Fruit fly (Drosophila melanogaster) whole organism, embryonic: ENCODE measurements around the gene Ir87a.

Experiments
- Bgb ChIP-seq: fragments of 200-800 bp; sonication (Bioruptor generic); IDR thresholded peaks from 2 replicates; pipeline ENCODE4 v1.3.6; 2022; ENCODE audit warnings: missing biosample characterization, missing genetic modification characterization; ENCODE audit not compliant: partially characterized antibody
- CG10462 ChIP-seq: fragments of 200-800 bp; sonication (Bioruptor generic); optimal IDR thresholded peaks from 2 replicates; lab custom pipeline; 2016; ENCODE audit warnings: missing biosample characterization, missing genetic modification characterization
- CG10565 ChIP-seq: fragments of 200-800 bp; sonication (Bioruptor generic); optimal IDR thresholded peaks from 3 replicates; lab custom pipeline; 2016; ENCODE audit warnings: missing biosample characterization, mild to moderate bottlenecking, missing genetic modification characterization
- CG12155 ChIP-seq: fragments of 200-800 bp; sonication (Bioruptor generic); optimal IDR thresholded peaks from 3 replicates; lab custom pipeline; 2016; ENCODE audit warnings: missing biosample characterization, missing genetic modification characterization
- CG12942 ChIP-seq: fragments of 200-800 bp; sonication (Bioruptor generic); optimal IDR thresholded peaks from 3 replicates; lab custom pipeline; 2016; ENCODE audit warnings: missing biosample characterization, missing genetic modification characterization
- CG14441 ChIP-seq: fragments of 200-800 bp; sonication (Bioruptor generic); IDR thresholded peaks from 2 replicates; pipeline ENCODE4 v1.3.6; 2022; ENCODE audit warnings: missing biosample characterization, missing genetic modification characterization
- CG15269 ChIP-seq: fragments of 200-800 bp; sonication (Bioruptor generic); optimal IDR thresholded peaks from 2 replicates; lab custom pipeline; 2018; ENCODE audit warnings: missing biosample characterization, mild to moderate bottlenecking, missing genetic modification characterization, moderate library complexity
- CG15514 ChIP-seq: fragments of 200-800 bp; sonication (Bioruptor generic); optimal IDR thresholded peaks from 3 replicates; lab custom pipeline; 2017; ENCODE audit warnings: missing biosample characterization, missing genetic modification characterization, mild to moderate bottlenecking, moderate library complexity, missing genetic modification reagents
- CG17186 ChIP-seq: fragments of 200-800 bp; sonication (Bioruptor generic); optimal IDR thresholded peaks from 3 replicates; lab custom pipeline; 2017; ENCODE audit warnings: missing biosample characterization, missing genetic modification reagents, missing genetic modification characterization
- CG17328 ChIP-seq: fragments of 200-800 bp; sonication (Bioruptor generic); IDR thresholded peaks from 2 replicates; pipeline ENCODE4 v1.3.6; 2022; ENCODE audit warnings: missing biosample characterization, missing genetic modification characterization
- CG17361 ChIP-seq: fragments of 200-800 bp; sonication (Bioruptor generic); IDR thresholded peaks from 3 replicates; pipeline ENCODE4 v1.3.6; 2022; ENCODE audit warnings: missing biosample characterization, missing genetic modification characterization
- CG2678 ChIP-seq: fragments of 200-800 bp; sonication (Bioruptor generic); optimal IDR thresholded peaks from 3 replicates; lab custom pipeline; 2019; ENCODE audit warnings: missing biosample characterization, mild to moderate bottlenecking, missing genetic modification characterization, moderate library complexity
- CG31365 ChIP-seq: fragments of 200-800 bp; sonication (Bioruptor generic); optimal IDR thresholded peaks from 2 replicates; lab custom pipeline; 2018; ENCODE audit warnings: missing biosample characterization, mild to moderate bottlenecking, missing genetic modification characterization
- CG32772 ChIP-seq: fragments of 200-800 bp; sonication (Bioruptor generic); IDR thresholded peaks from 2 replicates; pipeline ENCODE4 v1.3.6; 2022; ENCODE audit warnings: missing biosample characterization, missing genetic modification characterization
- CG3995 ChIP-seq: fragments of 200-800 bp; sonication (Bioruptor generic); optimal IDR thresholded peaks from 3 replicates; lab custom pipeline; 2016; ENCODE audit warnings: missing biosample characterization, missing genetic modification characterization
- CG42726 ChIP-seq: fragments of 200-800 bp; sonication (Bioruptor generic); IDR thresholded peaks from 2 replicates; pipeline ENCODE4 v1.3.6; 2022; ENCODE audit warnings: missing biosample characterization, missing genetic modification characterization; ENCODE audit not compliant: partially characterized antibody
- CG4404 ChIP-seq: fragments of 200-800 bp; sonication (Bioruptor generic); IDR thresholded peaks from 2 replicates; pipeline ENCODE4 v1.3.6; 2022; ENCODE audit warnings: missing biosample characterization, missing genetic modification characterization
- CG4730 ChIP-seq: fragments of 200-800 bp; sonication (Bioruptor generic); IDR thresholded peaks from 2 replicates; pipeline ENCODE4 v1.3.6; 2022; ENCODE audit warnings: missing biosample characterization, missing genetic modification characterization
- CG7372 ChIP-seq: fragments of 200-800 bp; sonication (Bioruptor generic); IDR thresholded peaks from 2 replicates; pipeline ENCODE4 v1.3.6; 2022; ENCODE audit warnings: missing biosample characterization, missing genetic modification characterization
- CG7928 ChIP-seq: fragments of 200-800 bp; sonication (Bioruptor generic); optimal IDR thresholded peaks from 2 replicates; lab custom pipeline; 2017; ENCODE audit warnings: missing biosample characterization, mild to moderate bottlenecking, missing genetic modification characterization
- CG8281 ChIP-seq: fragments of 200-800 bp; sonication (Bioruptor generic); optimal IDR thresholded peaks from 2 replicates; lab custom pipeline; 2018; ENCODE audit warnings: missing biosample characterization, mild to moderate bottlenecking, missing genetic modification characterization, moderate library complexity
- CG8924 ChIP-seq: fragments of 200-800 bp; optimal IDR thresholded peaks from 3 replicates; lab custom pipeline; 2019; ENCODE audit warnings: missing biosample characterization, mild to moderate bottlenecking, missing genetic modification characterization, moderate library complexity
- CkIIα-i1 ChIP-seq: fragments of 200-800 bp; sonication (Bioruptor generic); IDR thresholded peaks from 2 replicates; pipeline ENCODE4 v1.3.6; 2022; ENCODE audit warnings: missing biosample characterization, missing genetic modification characterization
- Dip3 ChIP-seq: fragments of 200-800 bp; sonication (Bioruptor generic); optimal IDR thresholded peaks from 3 replicates; lab custom pipeline; 2016; ENCODE audit warnings: missing biosample characterization, missing genetic modification characterization
- E2f2 ChIP-seq: fragments of 200-800 bp; sonication (Bioruptor generic); IDR thresholded peaks from 2 replicates; pipeline ENCODE4 v1.3.6; 2022; ENCODE audit warnings: missing biosample characterization, missing genetic modification characterization
- Elba2 ChIP-seq: fragments of 200-800 bp; sonication (Bioruptor generic); optimal IDR thresholded peaks from 3 replicates; lab custom pipeline; 2016; ENCODE audit warnings: missing biosample characterization, missing genetic modification characterization
- Lim3 ChIP-seq: fragments of 200-800 bp; sonication (Bioruptor generic); IDR thresholded peaks from 2 replicates; pipeline ENCODE4 v1.3.6; 2022; ENCODE audit warnings: missing biosample characterization, missing genetic modification characterization
- abd-A ChIP-seq: fragments of 200-800 bp; sonication (Bioruptor generic); optimal IDR thresholded peaks from 3 replicates; lab custom pipeline; 2019; ENCODE audit warnings: missing biosample characterization, mild to moderate bottlenecking, missing genetic modification characterization, moderate library complexity
- aop ChIP-seq: fragments of 200-800 bp; sonication (Bioruptor generic); IDR thresholded peaks from 2 replicates; pipeline ENCODE4 v1.3.6; 2022; ENCODE audit warnings: missing biosample characterization, missing genetic modification characterization
- bcd ChIP-seq: fragments of 200-800 bp; sonication (Bioruptor generic); optimal IDR thresholded peaks from 2 replicates; lab custom pipeline; 2017; ENCODE audit warnings: missing biosample characterization, mild to moderate bottlenecking, missing genetic modification characterization
- crp ChIP-seq, 2 experiments: fragments of 200-800 bp; sonication (Bioruptor generic); optimal IDR thresholded peaks; 2 replicates in 1 of 2; 3 replicates in 1 of 2; lab custom pipeline; 2017; ENCODE audit warnings: missing biosample characterization in 2 of 2, missing genetic modification characterization in 2 of 2, mild to moderate bottlenecking in 1 of 2, moderate library complexity in 1 of 2
- dpn ChIP-seq, 2 experiments: fragments of 200-800 bp; sonication (Bioruptor generic); optimal IDR thresholded peaks; 3 replicates each; lab custom pipeline; 2016; ENCODE audit warnings: missing biosample characterization in 2 of 2, missing genetic modification characterization in 2 of 2
- emc ChIP-seq: fragments of 200-800 bp; sonication (Bioruptor generic); optimal IDR thresholded peaks from 2 replicates; lab custom pipeline; 2016; ENCODE audit warnings: missing biosample characterization, missing genetic modification characterization
- en ChIP-seq: fragments of 200-800 bp; sonication (Bioruptor generic); optimal IDR thresholded peaks from 2 replicates; lab custom pipeline; 2016; ENCODE audit warnings: missing biosample characterization, missing genetic modification characterization
- fd3F ChIP-seq: fragments of 200-800 bp; sonication (Bioruptor generic); optimal IDR thresholded peaks from 2 replicates; lab custom pipeline; 2018; ENCODE audit warnings: missing biosample characterization, mild to moderate bottlenecking, missing genetic modification characterization, moderate library complexity
- fd96Cb ChIP-seq: fragments of 200-800 bp; sonication (Bioruptor generic); optimal IDR thresholded peaks from 2 replicates; lab custom pipeline; 2018; ENCODE audit warnings: missing biosample characterization, mild to moderate bottlenecking, missing genetic modification characterization, moderate library complexity
- inv ChIP-seq: fragments of 200-800 bp; sonication (Bioruptor generic); IDR thresholded peaks from 2 replicates; pipeline ENCODE4 v1.3.6; 2022; ENCODE audit warnings: missing biosample characterization, missing genetic modification characterization; ENCODE audit not compliant: partially characterized antibody
- ken ChIP-seq: fragments of 200-800 bp; sonication (Bioruptor generic); IDR thresholded peaks from 3 replicates; pipeline ENCODE4 v1.3.6; 2022; ENCODE audit warnings: missing biosample characterization, missing genetic modification characterization
- nerfin-2 ChIP-seq: fragments of 200-800 bp; sonication (Bioruptor generic); IDR thresholded peaks from 2 replicates; pipeline ENCODE4 v1.3.6; 2022; ENCODE audit warnings: missing biosample characterization, missing genetic modification characterization; ENCODE audit not compliant: partially characterized antibody
- pfk ChIP-seq: fragments of 200-800 bp; sonication (Bioruptor generic); optimal IDR thresholded peaks from 2 replicates; lab custom pipeline; 2018; ENCODE audit warnings: missing biosample characterization, mild to moderate bottlenecking, missing genetic modification characterization, moderate library complexity
- pnt ChIP-seq: fragments of 200-800 bp; sonication (Bioruptor generic); optimal IDR thresholded peaks from 3 replicates; lab custom pipeline; 2016; ENCODE audit warnings: missing biosample characterization, missing genetic modification characterization
- ro ChIP-seq: fragments of 200-800 bp; sonication (Bioruptor generic); IDR thresholded peaks from 2 replicates; pipeline ENCODE4 v1.3.6; 2022; ENCODE audit warnings: missing biosample characterization, missing genetic modification characterization
- sim ChIP-seq: fragments of 200-800 bp; sonication (Bioruptor generic); IDR thresholded peaks from 2 replicates; pipeline ENCODE4 v1.3.6; 2022; ENCODE audit warnings: missing biosample characterization, missing genetic modification characterization
- sna ChIP-seq: fragments of 200-800 bp; sonication (Bioruptor generic); IDR thresholded peaks from 2 replicates; pipeline ENCODE4 v1.3.6; 2022; ENCODE audit warnings: missing biosample characterization, missing genetic modification characterization; ENCODE audit not compliant: partially characterized antibody
- sr ChIP-seq: fragments of 200-800 bp; sonication (Bioruptor generic); IDR thresholded peaks from 3 replicates; pipeline ENCODE4 v1.3.6; 2022; ENCODE audit warnings: missing biosample characterization, missing genetic modification characterization
- tna ChIP-seq: fragments of 200-800 bp; sonication (Bioruptor generic); IDR thresholded peaks from 2 replicates; pipeline ENCODE4 v1.3.6; 2022; ENCODE audit warnings: missing biosample characterization, missing genetic modification characterization; ENCODE audit not compliant: partially characterized antibody
- twi ChIP-seq: fragments of 200-800 bp; optimal IDR thresholded peaks from 2 replicates; lab custom pipeline; 2019; ENCODE audit warnings: missing biosample characterization, mild to moderate bottlenecking, missing genetic modification characterization, moderate library complexity
- vvl ChIP-seq: fragments of 200-800 bp; sonication (Bioruptor generic); IDR thresholded peaks from 2 replicates; pipeline ENCODE4 v1.3.6; 2022; ENCODE audit warnings: missing biosample characterization, missing genetic modification characterization

Ir87a gene

dm6 chr3R:13446489-13446888, 26.4 kb downstream of the Ir87a start (continued):
- peak; percentile 66 for TF ChIP-seq CG15269 (tag; lab: Kevin White, UChicago)
- TF ChIP-seq CG4730: no peak
- TF ChIP-seq Dip3 (GFP tag; lab: Kevin White, UChicago): peak; percentile 25
- no peak for TF ChIP-seq vvl (GFP tag; lab: Robert Waterston, UW)
- peak; percentile 11 for TF ChIP-seq CG10462 (GFP tag; lab: Kevin White, UChicago)
- TF ChIP-seq CG17328: no peak; the same call in 1 of the 2 replicates
- TF ChIP-seq inv (GFP tag; lab: Robert Waterston, UW): no peak
- TF ChIP-seq emc: no peak
- no peak for TF ChIP-seq CG7372
- no peak for TF ChIP-seq CG3995 (GFP tag; lab: Kevin White, UChicago)
- TF ChIP-seq sna (GFP tag; lab: Robert Waterston, UW): no peak
- no peak for TF ChIP-seq CG12942
- TF ChIP-seq CG10565 (GFP tag; lab: Kevin White, UChicago): no peak
- TF ChIP-seq Lim3 (GFP tag; lab: Robert Waterston, UW): no peak
- no peak for TF ChIP-seq CG4404 (GFP tag; lab: Robert Waterston, UW)
- TF ChIP-seq pfk (GFP tag; lab: Kevin White, UChicago): no peak
- no peak for TF ChIP-seq CG8281 (tag; lab: Kevin White, UChicago)
- peak; percentile 80 for TF ChIP-seq CG17361
- 0 out of 2 replicates have a peak, but pooled peaks have one; percentile 9 for TF ChIP-seq CG32772 (GFP tag; lab: Robert Waterston, UW)
- TF ChIP-seq bcd: peak; percentile 49
- TF ChIP-seq fd3F (GFP tag; lab: Kevin White, UChicago): peak; percentile 52
- no peak for TF ChIP-seq ken (GFP tag; lab: Robert Waterston, UW)
- no peak for TF ChIP-seq nerfin-2 (GFP tag; lab: Robert Waterston, UW)
- no peak for TF ChIP-seq CkIIα-i1
- no peak for TF ChIP-seq en (GFP tag; lab: Kevin White, UChicago)
- peak; percentile 59 for TF ChIP-seq CG8924 (tag; lab: Kevin White, UChicago)
- TF ChIP-seq sr (GFP tag; lab: Robert Waterston, UW): no peak
- TF ChIP-seq E2f2 (GFP tag; lab: Robert Waterston, UW): peak; percentile 24; the same call in 1 of the 2 replicates
- TF ChIP-seq pnt (GFP tag; lab: Kevin White, UChicago): no peak
- peak; percentile 5 for TF ChIP-seq CG12155 (GFP tag; lab: Kevin White, UChicago)
- peak; percentile 71 for TF ChIP-seq CG2678 (tag; lab: Kevin White, UChicago)
- TF ChIP-seq CG42726 (GFP tag; lab: Robert Waterston, UW): no peak
- no peak for TF ChIP-seq tna (GFP tag; lab: Robert Waterston, UW)
- TF ChIP-seq fd96Cb (tag; lab: Kevin White, UChicago): peak; percentile 60
- TF ChIP-seq Elba2 (GFP tag; lab: Kevin White, UChicago): no peak
- TF ChIP-seq twi (tag; lab: Kevin White, UChicago): peak; percentile 23
- TF ChIP-seq CG17186: no peak
- 0 out of 2 replicates have a peak, but pooled peaks have one; percentile 23 for TF ChIP-seq CG14441 (GFP tag; lab: Robert Waterston, UW)
- no peak for TF ChIP-seq abd-A (tag; lab: Kevin White, UChicago)
- no peak for TF ChIP-seq aop
- TF ChIP-seq ro (GFP tag; lab: Robert Waterston, UW): no peak
- peak; percentile 26 to 27 for TF ChIP-seq dpn (GFP tag; optimal IDR thresholded peaks at IDR 0.05; lab: Kevin White, UChicago)
- TF ChIP-seq Bgb (GFP tag; lab: Robert Waterston, UW): no peak
- no peak for TF ChIP-seq CG7928
- TF ChIP-seq sim: no peak
- no peak for TF ChIP-seq CG31365 (tag; lab: Kevin White, UChicago)
- TF ChIP-seq CG15514: peak; percentile 11
- TF ChIP-seq crp (GFP tag; optimal IDR thresholded peaks at IDR 0.05; lab: Kevin White, UChicago): no peak
